Worm (Caenorhabditis elegans): ENCODE data around the gene npp-5.

ce11 chrII:11632689-11633088, 33.1 kb upstream of the npp-5 start:
- peak; percentile 61 for TF ChIP-seq C34F6.9 (tag; optimal IDR thresholded peaks at IDR 0.05)
- peak; percentile 15 for TF ChIP-seq lin-13 (GFP tag; optimal IDR thresholded peaks at IDR 0.05)
- peak; percentile 41 for TF ChIP-seq egl-27 (tag; optimal IDR thresholded peaks at IDR 0.05)
- no peak for TF ChIP-seq ceh-82 (tag; optimal IDR thresholded peaks at IDR 0.05)
